Worm (Caenorhabditis elegans) whole organism, L1 larva: ENCODE results near the gene C37H5.13.

ENCODE experiments used
- Y116A8C.19 ChIP-seq: sonication (generic microtip); optimal IDR thresholded peaks from 2 replicates; lab custom pipeline; 2016; ENCODE audit warnings: missing compliant biosample characterization, missing genetic modification characterization, borderline replicate concordance
- aly-2 ChIP-seq: fragments of 150-350 bp; optimal IDR thresholded peaks from 2 replicates; lab custom pipeline; 2014; ENCODE audit warnings: missing biosample characterization, missing genetic modification characterization
- dpl-1 ChIP-seq, 3 experiments: fragments of 150-350 bp in 2 of 3; sonication (generic microtip) in 1 of 3; optimal IDR thresholded peaks; 2 replicates each; lab custom pipeline; 2014 to 2017; ENCODE audit warnings: missing biosample characterization in 3 of 3, missing genetic modification characterization in 3 of 3, missing genetic modification reagents in 3 of 3
- elt-3 ChIP-seq, 6 experiments: fragments of 150-350 bp in 1 of 6; sonication (generic microtip); optimal IDR thresholded peaks; 2 replicates each; lab custom pipeline; 2017 to 2018; ENCODE audit warnings: missing biosample characterization in 6 of 6, missing genetic modification characterization in 6 of 6, inconsistent platforms in 1 of 6
- fkh-8 ChIP-seq: sonication (generic microtip); optimal IDR thresholded peaks from 2 replicates; lab custom pipeline; 2016; ENCODE audit warnings: mild to moderate bottlenecking, missing genetic modification characterization, missing compliant biosample characterization
- lsy-2 ChIP-seq, 2 experiments: fragments of 150-350 bp; optimal IDR thresholded peaks; 2 replicates each; lab custom pipeline; 2014; ENCODE audit warnings: missing biosample characterization in 2 of 2, missing genetic modification characterization in 2 of 2
- mef-2 ChIP-seq: fragments of 150-350 bp; optimal IDR thresholded peaks from 2 replicates; lab custom pipeline; 2014; ENCODE audit warnings: missing biosample characterization, missing genetic modification characterization
- nhr-19 ChIP-seq: fragments of 200-800 bp; sonication (Bioruptor generic); conservative IDR thresholded peaks from 2 replicates; pipeline ENCODE4 v1.3.6; 2022; ENCODE audit warnings: missing genetic modification characterization, missing compliant biosample characterization
- nhr-237 ChIP-seq: fragments of 150-350 bp; optimal IDR thresholded peaks from 2 replicates; lab custom pipeline; 2014; ENCODE audit warnings: missing biosample characterization, missing genetic modification characterization
- nhr-76 ChIP-seq: sonication (generic microtip); optimal IDR thresholded peaks from 2 replicates; lab custom pipeline; 2017; ENCODE audit warnings: missing biosample characterization, missing genetic modification characterization
- nhr-77 ChIP-seq: fragments of 150-350 bp; optimal IDR thresholded peaks from 2 replicates; lab custom pipeline; 2014; ENCODE audit warnings: missing biosample characterization, missing genetic modification characterization
- unc-86 ChIP-seq: sonication (generic microtip); optimal IDR thresholded peaks from 2 replicates; lab custom pipeline; 2016; ENCODE audit warnings: missing genetic modification characterization, missing compliant biosample characterization

DNA sequence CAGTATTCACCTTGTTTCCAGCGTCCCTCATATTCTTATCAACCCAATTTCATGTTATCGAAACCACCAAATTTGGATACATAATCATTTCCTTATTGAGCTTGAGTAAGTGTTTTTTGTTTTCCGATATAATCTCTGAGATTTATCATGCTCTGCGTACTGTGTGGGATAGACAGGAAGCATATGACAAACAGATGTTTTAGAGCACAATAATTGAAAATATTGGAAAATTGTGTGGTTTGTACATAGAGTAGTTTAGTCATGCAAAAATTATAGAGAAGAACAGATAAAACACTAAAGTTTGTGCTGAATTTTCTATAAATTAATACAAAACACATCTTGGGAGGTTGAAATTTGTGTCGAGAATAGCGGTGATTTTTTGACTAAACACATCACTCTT, 5.9 kb upstream of the C37H5.13 start:
- TF ChIP-seq Y116A8C.19 (tag; lab: Kevin White, UChicago) (no peak), mef-2 (tag; lab: Kevin White, UChicago) (no peak), nhr-237 (tag; lab: Kevin White, UChicago) (no peak), dpl-1 (GFP tag; optimal IDR thresholded peaks at IDR 0.05; lab: Kevin White, UChicago) (no peak), aly-2 (tag; lab: Kevin White, UChicago) (no peak), fkh-8 (tag; lab: Kevin White, UChicago) (no peak), nhr-77 (tag; lab: Kevin White, UChicago) (no peak), nhr-76 (no peak), elt-3 (tag; optimal IDR thresholded peaks at IDR 0.05; lab: Kevin White, UChicago) (no peak), unc-86 (tag; lab: Kevin White, UChicago) (no peak), lsy-2 (tag; optimal IDR thresholded peaks at IDR 0.05; lab: Kevin White, UChicago) (no peak), nhr-19 (GFP tag; lab: Robert Waterston, UW) (no peak)
